Worm (Caenorhabditis elegans) whole organism, L3 larva: ENCODE data around the gene K12H4.6.

Source experiments
- fos-1 ChIP-seq: fragments of 150-350 bp; optimal IDR thresholded peaks from 2 replicates; lab custom pipeline; 2014; ENCODE audit warnings: missing biosample characterization, missing genetic modification characterization
- hmg-11 ChIP-seq: sonication (generic microtip); optimal IDR thresholded peaks from 2 replicates; lab custom pipeline; 2016; ENCODE audit warnings: missing genetic modification characterization, missing compliant biosample characterization

ce11 chrIII:8037941-8038340 is 4.7 kb downstream of the K12H4.6 start, which contains the start of gene dpf-6:
- TF ChIP-seq fos-1 (tag; lab: Kevin White, UChicago) (no peak), hmg-11 (tag; lab: Kevin White, UChicago) (no peak)
